Worm (Caenorhabditis elegans) whole organism, L1 larva: ENCODE data around the gene Y37D8A.2.

Experiments used
- C04F5.9 ChIP-seq: sonication (generic microtip); optimal IDR thresholded peaks from 2 replicates; lab custom pipeline; 2016; ENCODE audit warnings: missing genetic modification characterization, missing compliant biosample characterization
- C16A3.4 ChIP-seq: fragments of 150-350 bp; optimal IDR thresholded peaks from 2 replicates; lab custom pipeline; 2014; ENCODE audit warnings: missing biosample characterization, missing genetic modification characterization
- Y116A8C.19 ChIP-seq: sonication (generic microtip); optimal IDR thresholded peaks from 2 replicates; lab custom pipeline; 2016; ENCODE audit warnings: missing compliant biosample characterization, missing genetic modification characterization, borderline replicate concordance
- blmp-1 ChIP-seq: fragments of 150-350 bp; optimal IDR thresholded peaks from 2 replicates; lab custom pipeline; 2014; ENCODE audit warnings: missing biosample characterization, missing genetic modification characterization
- ceh-63 ChIP-seq: fragments of 200-800 bp; sonication (Bioruptor generic); optimal IDR thresholded peaks from 2 replicates; lab custom pipeline; 2018; ENCODE audit warnings: mild to moderate bottlenecking, missing genetic modification characterization, missing compliant biosample characterization
- ceh-8 ChIP-seq: fragments of 200-800 bp; sonication (Bioruptor generic); optimal IDR thresholded peaks from 2 replicates; lab custom pipeline; 2018; ENCODE audit warnings: mild to moderate bottlenecking, missing genetic modification characterization, moderate library complexity, missing compliant biosample characterization
- ceh-88 ChIP-seq: fragments of 200-800 bp; sonication (Bioruptor generic); IDR thresholded peaks from 2 replicates; pipeline ENCODE4 v1.3.6; 2022; ENCODE audit warnings: missing genetic modification characterization, missing compliant biosample characterization
- ceh-90 ChIP-seq: sonication (generic microtip); optimal IDR thresholded peaks from 2 replicates; lab custom pipeline; 2016; ENCODE audit warnings: missing genetic modification characterization, missing compliant biosample characterization
- ces-1 ChIP-seq: fragments of 150-350 bp; optimal IDR thresholded peaks from 2 replicates; lab custom pipeline; 2014; ENCODE audit warnings: missing biosample characterization, missing genetic modification reagents, missing genetic modification characterization
- dpl-1 ChIP-seq, 3 experiments: fragments of 150-350 bp in 2 of 3; sonication (generic microtip) in 1 of 3; optimal IDR thresholded peaks; 2 replicates each; lab custom pipeline; 2014 to 2017; ENCODE audit warnings: missing biosample characterization in 3 of 3, missing genetic modification characterization in 3 of 3, missing genetic modification reagents in 3 of 3
- dsc-1 ChIP-seq: sonication (generic microtip); optimal IDR thresholded peaks from 2 replicates; lab custom pipeline; 2016; ENCODE audit warnings: mild to moderate bottlenecking, missing genetic modification characterization, missing compliant biosample characterization
- efl-3 ChIP-seq: fragments of 200-800 bp; sonication (Bioruptor generic); optimal IDR thresholded peaks from 2 replicates; lab custom pipeline; 2018; ENCODE audit warnings: mild to moderate bottlenecking, missing genetic modification characterization, missing compliant biosample characterization
- egl-27 ChIP-seq, 2 experiments: fragments of 150-350 bp in 1 of 2; sonication (generic microtip); optimal IDR thresholded peaks; 3 replicates each; lab custom pipeline; 2017 to 2018; ENCODE audit warnings: missing biosample characterization in 2 of 2, missing genetic modification characterization in 2 of 2, missing genetic modification reagents in 2 of 2
- elt-2 ChIP-seq: sonication (generic microtip); optimal IDR thresholded peaks from 2 replicates; lab custom pipeline; 2016; ENCODE audit warnings: missing genetic modification characterization, mild to moderate bottlenecking, inconsistent platforms, missing compliant biosample characterization, missing genetic modification reagents
- elt-3 ChIP-seq, 6 experiments: fragments of 150-350 bp in 1 of 6; sonication (generic microtip); optimal IDR thresholded peaks; 2 replicates each; lab custom pipeline; 2017 to 2018; ENCODE audit warnings: missing biosample characterization in 6 of 6, missing genetic modification characterization in 6 of 6, inconsistent platforms in 1 of 6
- ets-5 ChIP-seq: fragments of 200-800 bp; sonication (Bioruptor generic); IDR thresholded peaks from 2 replicates; pipeline ENCODE4 v1.3.6; 2022; ENCODE audit warnings: missing genetic modification characterization, missing compliant biosample characterization
- fkh-8 ChIP-seq: sonication (generic microtip); optimal IDR thresholded peaks from 2 replicates; lab custom pipeline; 2016; ENCODE audit warnings: mild to moderate bottlenecking, missing genetic modification characterization, missing compliant biosample characterization
- fos-1 ChIP-seq: fragments of 150-350 bp; optimal IDR thresholded peaks from 2 replicates; lab custom pipeline; 2014; ENCODE audit warnings: missing biosample characterization, missing genetic modification characterization
- hlh-17 ChIP-seq: fragments of 200-800 bp; sonication (Bioruptor generic); optimal IDR thresholded peaks from 2 replicates; lab custom pipeline; 2018; ENCODE audit warnings: missing genetic modification characterization, mild to moderate bottlenecking, missing compliant biosample characterization, moderate library complexity, borderline replicate concordance
- hlh-4 ChIP-seq: sonication (generic microtip); optimal IDR thresholded peaks from 2 replicates; lab custom pipeline; 2016; ENCODE audit warnings: mild to moderate bottlenecking, missing genetic modification characterization, missing compliant biosample characterization
- isw-1 ChIP-seq: fragments of 200-800 bp; sonication (Bioruptor generic); IDR thresholded peaks from 2 replicates; pipeline ENCODE4 v1.3.6; 2022; ENCODE audit warnings: missing genetic modification characterization, missing compliant biosample characterization
- lin-14 ChIP-seq: fragments of 200-800 bp; sonication (Bioruptor generic); optimal IDR thresholded peaks from 2 replicates; lab custom pipeline; 2018; ENCODE audit warnings: mild to moderate bottlenecking, missing genetic modification characterization, moderate library complexity, missing compliant biosample characterization
- lin-15B ChIP-seq: fragments of 150-350 bp; sonication (generic microtip); optimal IDR thresholded peaks from 3 replicates; lab custom pipeline; 2014; ENCODE audit warnings: missing biosample characterization, missing genetic modification characterization
- mab-9 ChIP-seq: fragments of 200-800 bp; sonication (Bioruptor generic); IDR thresholded peaks from 2 replicates; pipeline ENCODE4 v1.3.6; 2022; ENCODE audit warnings: missing genetic modification reagents, missing genetic modification characterization, missing compliant biosample characterization
- mdl-1 ChIP-seq, 2 experiments: fragments of 150-350 bp; optimal IDR thresholded peaks; 2 replicates each; lab custom pipeline; 2014 to 2017; ENCODE audit warnings: missing biosample characterization in 2 of 2, missing genetic modification characterization in 2 of 2, inconsistent platforms in 1 of 2
- mef-2 ChIP-seq: fragments of 150-350 bp; optimal IDR thresholded peaks from 2 replicates; lab custom pipeline; 2014; ENCODE audit warnings: missing biosample characterization, missing genetic modification characterization
- nhr-11 ChIP-seq: fragments of 150-350 bp; optimal IDR thresholded peaks from 2 replicates; lab custom pipeline; 2014; ENCODE audit warnings: missing biosample characterization, missing genetic modification characterization
- nhr-12 ChIP-seq: sonication (generic microtip); optimal IDR thresholded peaks from 2 replicates; lab custom pipeline; 2017; ENCODE audit warnings: missing biosample characterization, missing genetic modification characterization
- nhr-19 ChIP-seq: fragments of 200-800 bp; sonication (Bioruptor generic); conservative IDR thresholded peaks from 2 replicates; pipeline ENCODE4 v1.3.6; 2022; ENCODE audit warnings: missing genetic modification characterization, missing compliant biosample characterization
- nhr-20 ChIP-seq: sonication (generic microtip); optimal IDR thresholded peaks from 2 replicates; lab custom pipeline; 2016; ENCODE audit warnings: mild to moderate bottlenecking, missing genetic modification characterization, missing compliant biosample characterization
- nhr-237 ChIP-seq: fragments of 150-350 bp; optimal IDR thresholded peaks from 2 replicates; lab custom pipeline; 2014; ENCODE audit warnings: missing biosample characterization, missing genetic modification characterization
- nhr-28 ChIP-seq: fragments of 150-350 bp; optimal IDR thresholded peaks from 2 replicates; lab custom pipeline; 2014; ENCODE audit warnings: missing biosample characterization, missing genetic modification characterization
- nhr-47 ChIP-seq: sonication (generic microtip); optimal IDR thresholded peaks from 2 replicates; lab custom pipeline; 2016; ENCODE audit warnings: mild to moderate bottlenecking, missing genetic modification characterization, moderate library complexity, missing compliant biosample characterization
- nhr-71 ChIP-seq: sonication (generic microtip); optimal IDR thresholded peaks from 2 replicates; lab custom pipeline; 2016; ENCODE audit warnings: mild to moderate bottlenecking, missing genetic modification characterization, moderate library complexity, missing compliant biosample characterization
- nhr-76 ChIP-seq: sonication (generic microtip); optimal IDR thresholded peaks from 2 replicates; lab custom pipeline; 2017; ENCODE audit warnings: missing biosample characterization, missing genetic modification characterization
- nhr-77 ChIP-seq: fragments of 150-350 bp; optimal IDR thresholded peaks from 2 replicates; lab custom pipeline; 2014; ENCODE audit warnings: missing biosample characterization, missing genetic modification characterization
- nhr-84 ChIP-seq: sonication (generic microtip); optimal IDR thresholded peaks from 2 replicates; lab custom pipeline; 2017; ENCODE audit warnings: missing biosample characterization, missing genetic modification characterization
- pag-3 ChIP-seq: sonication (generic microtip); optimal IDR thresholded peaks from 2 replicates; lab custom pipeline; 2017; ENCODE audit warnings: missing genetic modification characterization, mild to moderate bottlenecking, missing compliant biosample characterization, antibody characterized with exemption, borderline replicate concordance; ENCODE audit not compliant: insufficient read depth
- pqm-1 ChIP-seq: sonication (generic microtip); optimal IDR thresholded peaks from 3 replicates; lab custom pipeline; 2017; ENCODE audit warnings: missing biosample characterization, missing genetic modification characterization
- rnt-1 ChIP-seq: sonication (generic microtip); optimal IDR thresholded peaks from 2 replicates; lab custom pipeline; 2016; ENCODE audit warnings: mild to moderate bottlenecking, missing genetic modification characterization, moderate library complexity, missing compliant biosample characterization
- snpc-4 ChIP-seq: fragments of 150-350 bp; optimal IDR thresholded peaks from 2 replicates; lab custom pipeline; 2014; ENCODE audit warnings: missing biosample characterization, missing genetic modification characterization
- snu-23 ChIP-seq: sonication (generic microtip); optimal IDR thresholded peaks from 2 replicates; lab custom pipeline; 2016; ENCODE audit warnings: missing genetic modification characterization, missing compliant biosample characterization
- sox-4 ChIP-seq: sonication (generic microtip); optimal IDR thresholded peaks from 2 replicates; lab custom pipeline; 2016; ENCODE audit warnings: missing genetic modification characterization, missing compliant biosample characterization
- swsn-7 ChIP-seq: sonication (generic microtip); optimal IDR thresholded peaks from 2 replicates; lab custom pipeline; 2016; ENCODE audit warnings: missing genetic modification characterization, missing compliant biosample characterization
- tbx-2 ChIP-seq: sonication (generic microtip); optimal IDR thresholded peaks from 2 replicates; lab custom pipeline; 2016; ENCODE audit warnings: missing genetic modification characterization, missing compliant biosample characterization
- unc-130 ChIP-seq: fragments of 150-350 bp; optimal IDR thresholded peaks from 2 replicates; lab custom pipeline; 2017; ENCODE audit warnings: missing biosample characterization, missing genetic modification characterization, inconsistent platforms
- unc-30 ChIP-seq: sonication (generic microtip); optimal IDR thresholded peaks from 2 replicates; lab custom pipeline; 2017; ENCODE audit warnings: missing biosample characterization, missing genetic modification characterization
- unc-98 ChIP-seq: fragments of 200-800 bp; sonication (Bioruptor generic); IDR thresholded peaks from 2 replicates; pipeline ENCODE4 v1.3.6; 2022; ENCODE audit warnings: missing genetic modification characterization, missing compliant biosample characterization
- vab-15 ChIP-seq: sonication (generic microtip); optimal IDR thresholded peaks from 2 replicates; lab custom pipeline; 2017; ENCODE audit warnings: missing genotype, mild to moderate bottlenecking, missing genetic modification characterization, missing compliant biosample characterization
- xbp-1 ChIP-seq: sonication (generic microtip); optimal IDR thresholded peaks from 2 replicates; lab custom pipeline; 2016; ENCODE audit warnings: missing genetic modification characterization, missing compliant biosample characterization
- zag-1 ChIP-seq: fragments of 150-350 bp; optimal IDR thresholded peaks from 2 replicates; lab custom pipeline; 2014; ENCODE audit warnings: missing biosample characterization, missing genetic modification characterization
- ztf-11 ChIP-seq, 2 experiments: sonication (generic microtip); optimal IDR thresholded peaks; 2 replicates each; lab custom pipeline; 2016 to 2017; ENCODE audit warnings: missing genetic modification characterization in 2 of 2, missing biosample characterization in 1 of 2, missing compliant biosample characterization in 1 of 2

The Y37D8A.2 gene

DNA sequence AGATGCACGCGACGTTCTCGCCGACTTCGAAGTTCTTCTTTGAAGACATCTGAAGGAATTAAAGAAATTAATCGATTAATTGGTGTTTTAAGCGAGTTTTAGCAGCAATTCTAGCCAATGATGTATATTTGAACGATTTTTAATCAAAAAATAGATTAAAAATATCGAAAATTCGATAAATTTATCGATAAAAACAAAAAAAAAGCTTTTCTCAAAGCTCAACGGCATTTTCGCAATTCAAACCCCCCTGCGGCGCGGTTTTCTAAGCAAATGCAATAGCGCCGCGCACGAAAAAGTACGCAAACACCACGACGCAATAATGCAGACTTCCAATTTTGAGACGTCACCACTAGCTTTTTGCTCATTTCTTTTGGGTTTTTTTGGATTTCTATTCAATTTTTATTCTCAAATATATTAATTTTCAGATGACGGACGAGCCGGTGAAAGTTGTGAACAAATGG is 54.6 kb downstream of the Y37D8A.2 start, which contains the start of the genes mrg-1 and spcs-2:
mrg-1 (minus strand) TSS at position 51 of the 461 bp plus-strand sequence.
spcs-2 (plus strand) TSS at position 426 of the 461 bp plus-strand sequence.
- TF ChIP-seq efl-3 (GFP tag; lab: Kevin White, UChicago) (no peak), nhr-11 (tag; lab: Kevin White, UChicago) (no peak), nhr-237 (peak; percentile 61), egl-27 (tag; optimal IDR thresholded peaks at IDR 0.05; lab: Kevin White, UChicago) (no peak), nhr-19 (GFP tag; lab: Robert Waterston, UW) (peak; percentile 88), nhr-28 (tag; lab: Kevin White, UChicago) (no peak), pag-3 (no peak), nhr-76 (tag; lab: Kevin White, UChicago) (no peak), ets-5 (GFP tag; lab: Robert Waterston, UW) (no peak), nhr-12 (tag; lab: Kevin White, UChicago) (no peak), snpc-4 (tag; lab: Kevin White, UChicago) (peak; percentile 70), nhr-77 (peak; percentile 73), ces-1 (GFP tag; lab: Kevin White, UChicago) (no peak), vab-15 (tag; lab: Kevin White, UChicago) (no peak), snu-23 (GFP tag; lab: Kevin White, UChicago) (peak; percentile 95), Y116A8C.19 (tag; lab: Kevin White, UChicago) (no peak), lin-15B (tag; lab: Kevin White, UChicago) (peak; percentile 82), swsn-7 (peak; percentile 94), unc-30 (tag; lab: Kevin White, UChicago) (no peak), ztf-11 (tag; optimal IDR thresholded peaks at IDR 0.05; lab: Kevin White, UChicago) (peak in 1 of 2 experiments; percentile 92), mdl-1 (tag; optimal IDR thresholded peaks at IDR 0.05; lab: Kevin White, UChicago) (peak in 1 of 2 experiments; percentile 71), zag-1 (peak; percentile 33), elt-2 (peak; percentile 61), tbx-2 (tag; lab: Kevin White, UChicago) (peak; percentile 92), lin-14 (GFP tag; lab: Kevin White, UChicago) (peak; percentile 87), isw-1 (peak; percentile 84), rnt-1 (tag; lab: Kevin White, UChicago) (peak; percentile 96), nhr-47 (tag; lab: Kevin White, UChicago) (peak; percentile 93), mab-9 (GFP tag; lab: Robert Waterston, UW) (0 out of 2 replicates have a peak, but pooled peaks have one; percentile 21), nhr-71 (tag; lab: Kevin White, UChicago) (peak; percentile 94), fos-1 (tag; lab: Kevin White, UChicago) (peak; percentile 83), hlh-17 (GFP tag; lab: Kevin White, UChicago) (no peak), pqm-1 (no peak), dpl-1 (GFP tag; optimal IDR thresholded peaks at IDR 0.05; lab: Kevin White, UChicago) (peak; percentile 80 to 89 (median 87)), nhr-20 (tag; lab: Kevin White, UChicago) (peak; percentile 89), blmp-1 (no peak), unc-130 (tag; lab: Kevin White, UChicago) (peak; percentile 86), C16A3.4 (tag; lab: Kevin White, UChicago) (peak; percentile 93), sox-4 (peak; percentile 78), ceh-88 (GFP tag; lab: Robert Waterston, UW) (peak; percentile 66), elt-3 (tag; optimal IDR thresholded peaks at IDR 0.05; lab: Kevin White, UChicago) (peak in 3 of 6 experiments; percentile 33 to 62 (median 59)), C04F5.9 (tag; lab: Kevin White, UChicago) (peak; percentile 80), xbp-1 (tag; lab: Kevin White, UChicago) (peak; percentile 97), mef-2 (no peak), dsc-1 (tag; lab: Kevin White, UChicago) (peak; percentile 87), ceh-90 (tag; lab: Kevin White, UChicago) (no peak), unc-98 (GFP tag; lab: Robert Waterston, UW) (peak; percentile 45; the same call in 1 of the 2 replicates), nhr-84 (tag; lab: Kevin White, UChicago) (no peak), ceh-8 (GFP tag; lab: Kevin White, UChicago) (peak; percentile 70), fkh-8 (peak; percentile 87), ceh-63 (GFP tag; lab: Kevin White, UChicago) (no peak), hlh-4 (tag; lab: Kevin White, UChicago) (no peak)
